Fruit fly (Drosophila melanogaster): ENCODE measurements around the gene Brd.

Gene Brd

DNA sequence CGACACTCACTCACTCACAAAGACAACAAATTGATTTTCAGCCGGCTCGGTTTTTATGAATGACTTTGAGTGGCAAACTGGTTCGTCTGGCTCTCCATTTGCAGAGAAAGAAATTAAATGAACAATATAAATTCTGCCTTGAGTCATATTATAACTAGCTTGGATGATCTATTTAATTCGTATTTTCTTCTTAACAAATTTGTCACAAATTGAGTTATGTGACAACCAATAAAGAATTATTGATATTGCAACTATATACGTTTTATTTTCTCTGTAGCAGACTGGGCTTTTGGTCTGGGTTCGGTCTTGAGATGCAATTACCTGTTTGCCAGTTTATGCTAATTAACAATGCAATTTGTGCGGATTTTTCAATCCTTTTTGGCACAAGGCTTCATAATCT is 34.4 kb downstream of the Brd start (continued):
- no peak for TF ChIP-seq CG11723 (GFP tag; optimal IDR thresholded peaks at IDR 0.05)
- TF ChIP-seq Rfx (GFP tag; IDR thresholded peaks at IDR 0.05) = no peak
- no peak for TF ChIP-seq TFAM (GFP tag; optimal IDR thresholded peaks at IDR 0.05)
- TF ChIP-seq hth (optimal IDR thresholded peaks at IDR 0.05) = no peak
- TF ChIP-seq jumu (GFP tag; optimal IDR thresholded peaks at IDR 0.05) = no peak
- TF ChIP-seq CG34422 (GFP tag; IDR thresholded peaks at IDR 0.05) = no peak
- no peak for TF ChIP-seq Mad (GFP tag; optimal IDR thresholded peaks at IDR 0.05)
- peak; percentile 92 for TF ChIP-seq Drgx (GFP tag; IDR thresholded peaks at IDR 0.05)
- TF ChIP-seq oc (tag; optimal IDR thresholded peaks at IDR 0.05) = no peak
- TF ChIP-seq bab2 (GFP tag; optimal IDR thresholded peaks at IDR 0.05) = no peak
- TF ChIP-seq Hr3 (GFP tag; optimal IDR thresholded peaks at IDR 0.05) = no peak
- no peak for TF ChIP-seq CG12769 (tag; optimal IDR thresholded peaks at IDR 0.05)
- no peak for TF ChIP-seq CG12155 (GFP tag; optimal IDR thresholded peaks at IDR 0.05)
- no peak for TF ChIP-seq CG14667 (GFP tag; IDR thresholded peaks at IDR 0.05)
- no peak for TF ChIP-seq CoRest (tag; optimal IDR thresholded peaks at IDR 0.05)
- TF ChIP-seq CG34224 (GFP tag; IDR thresholded peaks at IDR 0.05; ENCODE audit: partially characterized antibody) = no peak
- no peak for TF ChIP-seq CG3838 (GFP tag; optimal IDR thresholded peaks at IDR 0.05)
- TF ChIP-seq Hr39 (optimal IDR thresholded peaks at IDR 0.05) = no peak
- TF ChIP-seq wdn (GFP tag; IDR thresholded peaks at IDR 0.05) = no peak
- no peak for TF ChIP-seq Dek (tag; optimal IDR thresholded peaks at IDR 0.05)
- TF ChIP-seq her (GFP tag; optimal IDR thresholded peaks at IDR 0.05) = no peak
- no peak for TF ChIP-seq ab (GFP tag; optimal IDR thresholded peaks at IDR 0.05)
- no peak for TF ChIP-seq Camta (GFP tag; optimal IDR thresholded peaks at IDR 0.05)
- peak; percentile 9 for TF ChIP-seq CG12391 (tag; optimal IDR thresholded peaks at IDR 0.05)
- no peak for TF ChIP-seq CG1602 (GFP tag; optimal IDR thresholded peaks at IDR 0.05)
- TF ChIP-seq Tbp (GFP tag; optimal IDR thresholded peaks at IDR 0.05) = no peak
- TF ChIP-seq D19A (tag; optimal IDR thresholded peaks at IDR 0.05) = no peak
- no peak for TF ChIP-seq nerfin-2 (GFP tag; IDR thresholded peaks at IDR 0.05; ENCODE audit: partially characterized antibody)
- TF ChIP-seq CG10959 (GFP tag; IDR thresholded peaks at IDR 0.05) = no peak
- no peak for TF ChIP-seq ERR (GFP tag; optimal IDR thresholded peaks at IDR 0.05)
- no peak for TF ChIP-seq zen (tag; optimal IDR thresholded peaks at IDR 0.05)
- no peak for TF ChIP-seq NC2α (GFP tag; optimal IDR thresholded peaks at IDR 0.05)
- 0 out of 3 replicates have a peak, but pooled peaks have one; percentile 30 for TF ChIP-seq z (GFP tag; IDR thresholded peaks at IDR 0.05)
- peak; percentile 26 for TF ChIP-seq nom (GFP tag; optimal IDR thresholded peaks at IDR 0.05)
- TF ChIP-seq prd (optimal IDR thresholded peaks at IDR 0.05) = no peak
- peak; percentile 30; the same call in 2 of the 3 replicates for TF ChIP-seq prd (GFP tag; IDR thresholded peaks at IDR 0.05)
- no peak for TF ChIP-seq salm (tag; optimal IDR thresholded peaks at IDR 0.05)
- TF ChIP-seq unpg (GFP tag; optimal IDR thresholded peaks at IDR 0.05) = peak; percentile 48
- TF ChIP-seq CG17361 (GFP tag; IDR thresholded peaks at IDR 0.05) = 0 out of 3 replicates have a peak, but pooled peaks have one; percentile 30
- no peak for TF ChIP-seq ems (GFP tag; optimal IDR thresholded peaks at IDR 0.05)
- no peak for TF ChIP-seq odd (GFP tag; optimal IDR thresholded peaks at IDR 0.05)
- TF ChIP-seq ken (GFP tag; IDR thresholded peaks at IDR 0.05) = no peak
- TF ChIP-seq kah (GFP tag; optimal IDR thresholded peaks at IDR 0.05) = no peak
- peak; percentile 4 for TF ChIP-seq CG2875 (GFP tag; optimal IDR thresholded peaks at IDR 0.05)
- peak; percentile 35 for TF ChIP-seq CG11504 (tag; optimal IDR thresholded peaks at IDR 0.05)
- TF ChIP-seq so (GFP tag; IDR thresholded peaks at IDR 0.05) = no peak
- no peak for TF ChIP-seq Oaz (GFP tag; IDR thresholded peaks at IDR 0.05)
- TF ChIP-seq CG10543 (GFP tag; optimal IDR thresholded peaks at IDR 0.05) = no peak
- TF ChIP-seq HLH54F (GFP tag; optimal IDR thresholded peaks at IDR 0.05) = no peak
- TF ChIP-seq Side (GFP tag; optimal IDR thresholded peaks at IDR 0.05) = no peak
- no peak for TF ChIP-seq exex (tag; optimal IDR thresholded peaks at IDR 0.05)
- TF ChIP-seq crc (GFP tag; optimal IDR thresholded peaks at IDR 0.05) = no peak
- TF ChIP-seq al (GFP tag; IDR thresholded peaks at IDR 0.05) = no peak
- TF ChIP-seq sqz (GFP tag; optimal IDR thresholded peaks at IDR 0.05) = no peak
